Worm (Caenorhabditis elegans): ENCODE data around the gene fbxl-1.

DNA sequence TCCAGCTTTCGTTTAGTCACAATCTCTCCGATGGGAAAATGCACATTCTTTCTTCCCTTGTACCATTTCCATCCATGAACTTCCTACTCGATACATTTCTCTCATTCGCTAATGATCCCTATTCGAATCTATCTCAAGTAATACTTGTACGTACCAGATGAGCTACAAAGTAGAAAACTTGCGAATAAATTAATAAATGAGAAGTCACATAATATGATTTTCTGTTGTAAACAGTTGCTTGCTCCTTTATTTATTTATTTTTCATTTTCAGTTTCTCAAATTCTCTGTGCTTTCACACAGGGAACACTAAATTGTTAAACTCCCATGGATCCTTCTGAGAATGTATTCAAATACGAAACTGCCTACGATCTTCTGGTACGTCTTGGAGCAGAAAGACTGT is 1.5 kb upstream of the fbxl-1 start, which contains the start of gene rfs-1:
- TF ChIP-seq nhr-12 (tag; optimal IDR thresholded peaks at IDR 0.05): no peak
- TF ChIP-seq elt-3 (tag; optimal IDR thresholded peaks at IDR 0.05): no peak
